Fruit fly (Drosophila melanogaster) whole organism, embryonic: ENCODE results near the gene Zw.

ENCODE experiments used
- Ada2b ChIP-seq: fragments of 200-800 bp; sonication (Bioruptor generic); IDR thresholded peaks from 2 replicates; pipeline ENCODE4 v1.3.6; 2022; ENCODE audit warnings: missing biosample characterization, missing genetic modification characterization
- Aef1 ChIP-seq: fragments of 200-800 bp; sonication (Bioruptor generic); IDR thresholded peaks from 3 replicates; pipeline ENCODE4 v1.3.6; 2022; ENCODE audit warnings: missing biosample characterization, missing genetic modification characterization
- CG14441 ChIP-seq: fragments of 200-800 bp; sonication (Bioruptor generic); IDR thresholded peaks from 2 replicates; pipeline ENCODE4 v1.3.6; 2022; ENCODE audit warnings: missing biosample characterization, missing genetic modification characterization
- CG17829 ChIP-seq: fragments of 200-800 bp; optimal IDR thresholded peaks from 2 replicates; lab custom pipeline; 2019; ENCODE audit warnings: missing biosample characterization, mild to moderate bottlenecking, missing genetic modification characterization, moderate library complexity
- CG18262 ChIP-seq: fragments of 200-800 bp; optimal IDR thresholded peaks from 3 replicates; lab custom pipeline; 2019; ENCODE audit warnings: missing biosample characterization, mild to moderate bottlenecking, missing genetic modification characterization, moderate library complexity
- CG18619 ChIP-seq: fragments of 200-800 bp; sonication (Bioruptor generic); optimal IDR thresholded peaks from 3 replicates; lab custom pipeline; 2017; ENCODE audit warnings: missing biosample characterization, mild to moderate bottlenecking, missing genetic modification characterization
- CG30403 ChIP-seq: fragments of 200-800 bp; sonication (Bioruptor generic); optimal IDR thresholded peaks from 3 replicates; lab custom pipeline; 2016; ENCODE audit warnings: missing biosample characterization, missing genetic modification characterization
- CG32767 ChIP-seq: fragments of 200-800 bp; sonication (Bioruptor generic); IDR thresholded peaks from 2 replicates; pipeline ENCODE4 v1.3.6; 2022; ENCODE audit warnings: missing biosample characterization, missing genetic modification characterization
- CG33213 ChIP-seq: fragments of 200-800 bp; sonication (Bioruptor generic); optimal IDR thresholded peaks from 3 replicates; lab custom pipeline; 2016; ENCODE audit warnings: missing biosample characterization, missing genetic modification characterization
- CG34224 ChIP-seq: fragments of 200-800 bp; sonication (Bioruptor generic); IDR thresholded peaks from 3 replicates; pipeline ENCODE4 v1.3.6; 2022; ENCODE audit warnings: missing biosample characterization, missing genetic modification characterization; ENCODE audit not compliant: partially characterized antibody
- CG3726 ChIP-seq: fragments of 200-800 bp; sonication (Bioruptor generic); IDR thresholded peaks from 3 replicates; pipeline ENCODE4, ENCODE4 v1.3.6; 2022; ENCODE audit warnings: missing biosample characterization, missing genetic modification characterization
- CG4617 ChIP-seq: fragments of 200-800 bp; sonication (Bioruptor generic); optimal IDR thresholded peaks from 3 replicates; lab custom pipeline; 2016; ENCODE audit warnings: missing biosample characterization, missing genetic modification characterization, borderline replicate concordance
- CG4730 ChIP-seq: fragments of 200-800 bp; sonication (Bioruptor generic); IDR thresholded peaks from 2 replicates; pipeline ENCODE4 v1.3.6; 2022; ENCODE audit warnings: missing biosample characterization, missing genetic modification characterization
- CG6175 ChIP-seq: fragments of 200-800 bp; sonication (Bioruptor generic); IDR thresholded peaks from 3 replicates; pipeline ENCODE4 v1.3.6; 2022; ENCODE audit warnings: missing biosample characterization, missing genetic modification characterization
- CG9727 ChIP-seq: fragments of 200-800 bp; sonication (Bioruptor generic); optimal IDR thresholded peaks from 3 replicates; lab custom pipeline; 2017; ENCODE audit warnings: missing biosample characterization, mild to moderate bottlenecking, missing genetic modification characterization
- CG9876 ChIP-seq: fragments of 200-800 bp; sonication (Bioruptor generic); optimal IDR thresholded peaks from 2 replicates; lab custom pipeline; 2016; ENCODE audit warnings: missing biosample characterization, missing genetic modification characterization
- Dad ChIP-seq: fragments of 200-800 bp; sonication (Bioruptor generic); optimal IDR thresholded peaks from 3 replicates; lab custom pipeline; 2016; ENCODE audit warnings: missing biosample characterization, missing genetic modification characterization
- Dll ChIP-seq: fragments of 200-800 bp; sonication (Bioruptor generic); IDR thresholded peaks from 4 replicates; pipeline ENCODE4 v1.3.6; 2022; ENCODE audit warnings: missing biosample characterization, missing genetic modification characterization; ENCODE audit not compliant: partially characterized antibody
- Elba2 ChIP-seq: fragments of 200-800 bp; sonication (Bioruptor generic); optimal IDR thresholded peaks from 3 replicates; lab custom pipeline; 2016; ENCODE audit warnings: missing biosample characterization, missing genetic modification characterization
- GATAe ChIP-seq: fragments of 200-800 bp; sonication (Bioruptor generic); conservative IDR thresholded peaks from 2 replicates; pipeline ENCODE4 v1.3.6; 2022; ENCODE audit warnings: missing biosample characterization, missing genetic modification characterization
- Med ChIP-seq: fragments of 200-800 bp; sonication (Bioruptor generic); peaks from one replicate; lab custom pipeline; 2016; ENCODE audit warnings: missing biosample characterization, missing genetic modification characterization, mild to moderate bottlenecking, inconsistent platforms, moderate library complexity
- Rfx ChIP-seq: fragments of 200-800 bp; sonication (Bioruptor generic); IDR thresholded peaks from 2 replicates; pipeline ENCODE4 v1.3.6; 2022; ENCODE audit warnings: missing biosample characterization, missing genetic modification characterization
- YL-1 ChIP-seq: fragments of 200-800 bp; sonication (Bioruptor generic); optimal IDR thresholded peaks from 3 replicates; lab custom pipeline; 2017; ENCODE audit warnings: missing biosample characterization, mild to moderate bottlenecking, missing genetic modification characterization
- abd-A ChIP-seq: fragments of 200-800 bp; sonication (Bioruptor generic); optimal IDR thresholded peaks from 3 replicates; lab custom pipeline; 2019; ENCODE audit warnings: missing biosample characterization, mild to moderate bottlenecking, missing genetic modification characterization, moderate library complexity
- bigmax ChIP-seq: fragments of 200-800 bp; sonication (Bioruptor generic); optimal IDR thresholded peaks from 2 replicates; lab custom pipeline; 2018; ENCODE audit warnings: missing biosample characterization, mild to moderate bottlenecking, missing genetic modification characterization
- cg ChIP-seq: fragments of 200-800 bp; sonication (Bioruptor generic); optimal IDR thresholded peaks from 3 replicates; lab custom pipeline; 2019; ENCODE audit warnings: missing biosample characterization, mild to moderate bottlenecking, missing genetic modification characterization, moderate library complexity
- fu2 ChIP-seq: fragments of 200-800 bp; sonication (Bioruptor generic); optimal IDR thresholded peaks from 2 replicates; lab custom pipeline; 2016; ENCODE audit warnings: missing biosample characterization, missing genetic modification characterization
- gem ChIP-seq: fragments of 200-800 bp; sonication (Bioruptor generic); optimal IDR thresholded peaks from 2 replicates; lab custom pipeline; 2019; ENCODE audit warnings: missing biosample characterization, mild to moderate bottlenecking, missing genetic modification characterization, moderate library complexity
- gfzf ChIP-seq: fragments of 200-800 bp; sonication (Bioruptor generic); optimal IDR thresholded peaks from 2 replicates; lab custom pipeline; 2016; ENCODE audit warnings: missing biosample characterization, mild to moderate bottlenecking, missing genetic modification characterization, moderate library complexity
- grn ChIP-seq: fragments of 200-800 bp; sonication (Bioruptor generic); optimal IDR thresholded peaks from 3 replicates; lab custom pipeline; 2017; ENCODE audit warnings: missing biosample characterization, missing genetic modification characterization
- hb ChIP-seq: fragments of 200-800 bp; sonication (Bioruptor generic); IDR thresholded peaks from 3 replicates; pipeline ENCODE4 v1.3.6; 2022; ENCODE audit warnings: missing biosample characterization, missing genetic modification characterization; ENCODE audit not compliant: partially characterized antibody
- insv ChIP-seq, 2 experiments: fragments of 200-800 bp; sonication (Bioruptor generic); optimal IDR thresholded peaks; 3 replicates each; lab custom pipeline; 2016 to 2018; ENCODE audit warnings: missing biosample characterization in 2 of 2, missing genetic modification characterization in 2 of 2
- kni ChIP-seq: fragments of 200-800 bp; sonication (Bioruptor generic); optimal IDR thresholded peaks from 3 replicates; lab custom pipeline; 2017; ENCODE audit warnings: mild to moderate bottlenecking, missing biosample characterization, missing genetic modification reagents, missing genetic modification characterization
- nerfin-2 ChIP-seq: fragments of 200-800 bp; sonication (Bioruptor generic); IDR thresholded peaks from 2 replicates; pipeline ENCODE4 v1.3.6; 2022; ENCODE audit warnings: missing biosample characterization, missing genetic modification characterization; ENCODE audit not compliant: partially characterized antibody
- pita ChIP-seq: fragments of 200-800 bp; sonication (Bioruptor generic); optimal IDR thresholded peaks from 2 replicates; lab custom pipeline; 2017; ENCODE audit warnings: missing biosample characterization, mild to moderate bottlenecking, missing genetic modification characterization
- sc ChIP-seq, 3 experiments: fragments of >200 bp in 2 of 3; fragments of 200-800 bp in 1 of 3; sonication (Bioruptor generic) in 1 of 3; optimal IDR thresholded peaks; 2 replicates in 2 of 3; 3 replicates in 1 of 3; lab custom pipeline; 2017; ENCODE audit warnings: mild to moderate bottlenecking in 1 of 3, missing biosample characterization in 1 of 3, missing genetic modification characterization in 1 of 3, missing genetic modification reagents in 1 of 3
- schlank ChIP-seq: fragments of 200-800 bp; sonication (Bioruptor generic); optimal IDR thresholded peaks from 2 replicates; lab custom pipeline; 2018; ENCODE audit warnings: missing biosample characterization, mild to moderate bottlenecking, missing genetic modification characterization
- shn ChIP-seq: fragments of 200-800 bp; sonication (Bioruptor generic); optimal IDR thresholded peaks from 3 replicates; lab custom pipeline; 2016; ENCODE audit warnings: missing biosample characterization, missing genetic modification characterization
- sisA ChIP-seq: fragments of 200-800 bp; sonication (Bioruptor generic); IDR thresholded peaks from 2 replicates; pipeline ENCODE4 v1.3.6; 2022; ENCODE audit warnings: missing biosample characterization, missing genetic modification characterization
- trh ChIP-seq: fragments of 200-800 bp; sonication (Bioruptor generic); optimal IDR thresholded peaks from 2 replicates; lab custom pipeline; 2016; ENCODE audit warnings: missing biosample characterization, missing genetic modification characterization
- vvl ChIP-seq: fragments of 200-800 bp; sonication (Bioruptor generic); IDR thresholded peaks from 2 replicates; pipeline ENCODE4 v1.3.6; 2022; ENCODE audit warnings: missing biosample characterization, missing genetic modification characterization
- zen ChIP-seq: fragments of 200-800 bp; sonication (Bioruptor generic); optimal IDR thresholded peaks from 3 replicates; lab custom pipeline; 2018; ENCODE audit warnings: missing biosample characterization, mild to moderate bottlenecking, missing genetic modification characterization, moderate library complexity

Gene Zw

dm6 chrX:19668405-19668804, 1.4 kb downstream of the Zw start (continued):
- peak; percentile 100 for TF ChIP-seq Med (GFP tag; lab: Kevin White, UChicago)
- TF ChIP-seq gfzf (GFP tag; lab: Kevin White, UChicago): peak; percentile 14
- TF ChIP-seq grn (GFP tag; lab: Kevin White, UChicago): peak; percentile 87
- no peak for TF ChIP-seq sc (optimal IDR thresholded peaks at IDR 0.05; lab: Kevin White, UChicago)
- TF ChIP-seq sc (GFP tag; optimal IDR thresholded peaks at IDR 0.05; lab: Kevin White, UChicago): peak; percentile 86
- TF ChIP-seq CG33213 (GFP tag; lab: Kevin White, UChicago): peak; percentile 95
- TF ChIP-seq schlank (tag; lab: Kevin White, UChicago): peak; percentile 97
- no peak for TF ChIP-seq Dll (GFP tag; lab: Robert Waterston, UW)
- TF ChIP-seq CG9876: peak; percentile 98
- TF ChIP-seq CG18262 (tag; lab: Kevin White, UChicago): peak; percentile 93
- TF ChIP-seq hb (GFP tag; lab: Robert Waterston, UW): no peak
- peak; percentile 91 for TF ChIP-seq CG4617 (GFP tag; lab: Kevin White, UChicago)
- no peak for TF ChIP-seq CG34224
- TF ChIP-seq sisA (GFP tag; lab: Robert Waterston, UW): peak; percentile 95
- no peak for TF ChIP-seq pita (GFP tag; lab: Kevin White, UChicago)
- TF ChIP-seq Rfx: peak; percentile 95
- TF ChIP-seq insv (GFP tag; optimal IDR thresholded peaks at IDR 0.05; lab: Kevin White, UChicago): peak; percentile 12 to 67
- TF ChIP-seq CG18619 (GFP tag; lab: Kevin White, UChicago): peak; percentile 94
- TF ChIP-seq YL-1: peak; percentile 90
- TF ChIP-seq CG30403 (GFP tag; lab: Kevin White, UChicago): peak; percentile 97
- peak; percentile 88 for TF ChIP-seq CG32767 (GFP tag; lab: Robert Waterston, UW)
- peak; percentile 95 for TF ChIP-seq CG9727 (GFP tag; lab: Kevin White, UChicago)
- TF ChIP-seq nerfin-2 (GFP tag; lab: Robert Waterston, UW): no peak
- no peak for TF ChIP-seq abd-A (tag; lab: Kevin White, UChicago)
- peak; percentile 75 for TF ChIP-seq GATAe
- TF ChIP-seq CG3726 (GFP tag; lab: Robert Waterston, UW): peak; percentile 90
- peak; percentile 98 for TF ChIP-seq vvl (GFP tag; lab: Robert Waterston, UW)
- TF ChIP-seq zen (tag; lab: Kevin White, UChicago): peak; percentile 89
- TF ChIP-seq CG6175: peak; percentile 89
- TF ChIP-seq Dad (GFP tag; lab: Kevin White, UChicago): peak; percentile 97
- peak; percentile 96 for TF ChIP-seq fu2 (GFP tag; lab: Kevin White, UChicago)
- peak; percentile 36 for TF ChIP-seq bigmax (GFP tag; lab: Kevin White, UChicago)
- peak; percentile 92 for TF ChIP-seq CG14441
- TF ChIP-seq kni (GFP tag; lab: Kevin White, UChicago): peak; percentile 91
- TF ChIP-seq trh (GFP tag; lab: Kevin White, UChicago): peak; percentile 93
- TF ChIP-seq shn (GFP tag; lab: Kevin White, UChicago): peak; percentile 98
- TF ChIP-seq cg (GFP tag; lab: Kevin White, UChicago): no peak
- TF ChIP-seq CG17829 (tag; lab: Kevin White, UChicago): peak; percentile 94
- TF ChIP-seq Ada2b (GFP tag; lab: Robert Waterston, UW): peak; percentile 93
- TF ChIP-seq Elba2 (GFP tag; lab: Kevin White, UChicago): peak; percentile 69
- TF ChIP-seq Aef1 (GFP tag; lab: Robert Waterston, UW): peak; percentile 93
- TF ChIP-seq gem (tag; lab: Kevin White, UChicago): peak; percentile 97
- TF ChIP-seq CG4730 (GFP tag; lab: Robert Waterston, UW): peak; percentile 90
- TF ChIP-seq, all 482 proteins: peak for 428
